Fruit fly (Drosophila melanogaster) Kc167 (cell line): ENCODE data around the gene CG7298.

Experiments used
- Myc ChIP-seq: fragments of >200 bp; optimal IDR thresholded peaks from 2 replicates; lab custom pipeline; 2017; ENCODE audit warnings: missing external identifiers
- Sin3A ChIP-seq: fragments of >200 bp; optimal IDR thresholded peaks from 2 replicates; lab custom pipeline; 2018; ENCODE audit warnings: missing external identifiers
- insv ChIP-seq: fragments of >200 bp; optimal IDR thresholded peaks from 3 replicates; lab custom pipeline; 2018; ENCODE audit warnings: missing external identifiers

dm6 chr3L:20212022-20212421 lies 8.5 kb upstream of the CG7298 start, which contains the start of gene CG7017:
- no peak for TF ChIP-seq Sin3A (lab: Kevin White, UChicago)
- no peak for TF ChIP-seq insv
- no peak for TF ChIP-seq Myc (lab: Kevin White, UChicago)
